Fruit fly (Drosophila melanogaster) ovary, adult (tissue): Measurements from ENCODE around the gene CG15258.

Experiments used
- CG17801 ChIP-seq: fragments of 200-800 bp; optimal IDR thresholded peaks from 2 replicates; lab custom pipeline; 2019; ENCODE audit warnings: missing biosample characterization, mild to moderate bottlenecking, missing genetic modification characterization, moderate library complexity; ENCODE audit not compliant: partially characterized antibody

The CG15258 gene

dm6 chr2L:15371237-15371636, 9.8 kb upstream of the CG15258 start:
- TF ChIP-seq CG17801 (GFP tag; lab: Kevin White, UChicago): no peak

dm6 chr2L:15370467-15370866, 9.0 kb upstream of the CG15258 start:
- no peak for TF ChIP-seq CG17801 (GFP tag; lab: Kevin White, UChicago)

- TF ChIP-seq CG17801 (GFP tag; lab: Kevin White, UChicago): no peak
Observed at dm6 chr2L:15370016-15370415, 8.6 kb upstream of the CG15258 start.

dm6 chr2L:15367607-15368006, 6.2 kb upstream of the CG15258 start:
- TF ChIP-seq CG17801 (GFP tag; lab: Kevin White, UChicago): no peak

dm6 chr2L:15364026-15364425, 2.6 kb upstream of the CG15258 start:
- no peak for TF ChIP-seq CG17801 (GFP tag; lab: Kevin White, UChicago)

dm6 chr2L:15358516-15358915, 2.9 kb downstream of the CG15258 start:
- TF ChIP-seq CG17801 (GFP tag; lab: Kevin White, UChicago): no peak

- no peak for TF ChIP-seq CG17801 (GFP tag; lab: Kevin White, UChicago)
Observed at dm6 chr2L:15350882-15351281, 10.5 kb downstream of the CG15258 start.

- TF ChIP-seq CG17801 (GFP tag; lab: Kevin White, UChicago): no peak
Observed at dm6 chr2L:15349203-15349602, 12.2 kb downstream of the CG15258 start.

dm6 chr2L:15345295-15345694, 16.1 kb downstream of the CG15258 start:
- no peak for TF ChIP-seq CG17801 (GFP tag; lab: Kevin White, UChicago)

dm6 chr2L:15343367-15343893, 18.0 kb downstream of the CG15258 start:
- TF ChIP-seq CG17801 (GFP tag; lab: Kevin White, UChicago): no peak

- TF ChIP-seq CG17801 (GFP tag; lab: Kevin White, UChicago): no peak
Observed at dm6 chr2L:15339601-15340000, 21.8 kb downstream of the CG15258 start.

dm6 chr2L:15337248-15337848, 24.1 kb downstream of the CG15258 start:
- no peak for TF ChIP-seq CG17801 (GFP tag; lab: Kevin White, UChicago)

- no peak for TF ChIP-seq CG17801 (GFP tag; lab: Kevin White, UChicago)
Observed at dm6 chr2L:15333602-15334080, 27.8 kb downstream of the CG15258 start, which contains the start of gene esg. esg (plus strand) TSS chr2L:15333866.

- no peak for TF ChIP-seq CG17801 (GFP tag; lab: Kevin White, UChicago)
Observed at dm6 chr2L:15332561-15332960, 28.9 kb downstream of the CG15258 start.

- no peak for TF ChIP-seq CG17801 (GFP tag; lab: Kevin White, UChicago)
Observed at dm6 chr2L:15331353-15331752, 30.1 kb downstream of the CG15258 start.

dm6 chr2L:15330641-15331040, 30.8 kb downstream of the CG15258 start:
- TF ChIP-seq CG17801 (GFP tag; lab: Kevin White, UChicago): no peak
